Fruit fly (Drosophila melanogaster): Measurements from ENCODE around the gene Ptpmeg.

Gene Ptpmeg

dm6 chr3L:385095-385494, 57.2 kb downstream of the Ptpmeg start:
- no peak for TF ChIP-seq CG8478 (optimal IDR thresholded peaks at IDR 0.05)
- no peak for TF ChIP-seq CTCF (optimal IDR thresholded peaks at IDR 0.05)

dm6 chr3L:388094-388493, 60.2 kb downstream of the Ptpmeg start:
- TF ChIP-seq CG8478 (optimal IDR thresholded peaks at IDR 0.05), result no peak

- TF ChIP-seq CTCF (optimal IDR thresholded peaks at IDR 0.05) (no peak), CG8478 (optimal IDR thresholded peaks at IDR 0.05) (no peak)
Observed at dm6 chr3L:390194-390593, 62.3 kb downstream of the Ptpmeg start.

- TF ChIP-seq CG8478 (optimal IDR thresholded peaks at IDR 0.05), result no peak
- no peak for TF ChIP-seq CTCF (optimal IDR thresholded peaks at IDR 0.05)
Observed at dm6 chr3L:392622-393159, 64.8 kb downstream of the Ptpmeg start, which contains the start of gene trh. trh (minus strand) TSS chr3L:392633.

- no peak for TF ChIP-seq CTCF (optimal IDR thresholded peaks at IDR 0.05)
- no peak for TF ChIP-seq CG8478 (optimal IDR thresholded peaks at IDR 0.05)
Observed at dm6 chr3L:395192-395591, 67.3 kb downstream of the Ptpmeg start.

- TF ChIP-seq CG8478 (optimal IDR thresholded peaks at IDR 0.05) (no peak), CTCF (optimal IDR thresholded peaks at IDR 0.05) (no peak)
Observed at dm6 chr3L:400252-400651, 72.4 kb downstream of the Ptpmeg start.

Data from S2 (cell line).